Fruit fly (Drosophila melanogaster) whole organism, adult: ENCODE data around the gene CG4957.
A peak's percentile ranks its signal among the peaks of the same experiment; 100 is the strongest.

ENCODE experiments used
- CG11617 ChIP-seq: fragments of 200-800 bp; sonication (Bioruptor generic); optimal IDR thresholded peaks from 2 replicates; lab custom pipeline; 2017; ENCODE audit warnings: mild to moderate bottlenecking, missing biosample characterization, missing genetic modification reagents, missing genetic modification characterization
- CG12768 ChIP-seq: fragments of 200-800 bp; sonication (Bioruptor generic); optimal IDR thresholded peaks from 2 replicates; lab custom pipeline; 2017; ENCODE audit warnings: missing biosample characterization, missing genetic modification characterization, mild to moderate bottlenecking, moderate library complexity, missing genetic modification reagents
- CG14711 ChIP-seq: fragments of 200-800 bp; sonication (Bioruptor generic); optimal IDR thresholded peaks from 2 replicates; lab custom pipeline; 2018; ENCODE audit warnings: missing biosample characterization, mild to moderate bottlenecking, missing genetic modification characterization, moderate library complexity
- CG1620 ChIP-seq: fragments of 200-800 bp; sonication (Bioruptor generic); optimal IDR thresholded peaks from 2 replicates; lab custom pipeline; 2016; ENCODE audit warnings: missing biosample characterization, missing genetic modification characterization
- CG33017 ChIP-seq: fragments of 200-800 bp; sonication (Bioruptor generic); optimal IDR thresholded peaks from 2 replicates; lab custom pipeline; 2018; ENCODE audit warnings: missing biosample characterization, mild to moderate bottlenecking, missing genetic modification characterization, moderate library complexity
- CG5204 ChIP-seq: fragments of 200-800 bp; sonication (Bioruptor generic); optimal IDR thresholded peaks from 2 replicates; lab custom pipeline; 2016; ENCODE audit warnings: missing biosample characterization, missing genetic modification characterization
- CG7045 ChIP-seq: fragments of 200-800 bp; sonication (Bioruptor generic); optimal IDR thresholded peaks from 2 replicates; lab custom pipeline; 2017; ENCODE audit warnings: missing biosample characterization, mild to moderate bottlenecking, missing genetic modification characterization
- CG7101 ChIP-seq: fragments of 200-800 bp; sonication (Bioruptor generic); optimal IDR thresholded peaks from 2 replicates; lab custom pipeline; 2018; ENCODE audit warnings: missing biosample characterization, mild to moderate bottlenecking, missing genetic modification characterization, moderate library complexity
- Clk ChIP-seq: fragments of 200-800 bp; sonication (Bioruptor generic); optimal IDR thresholded peaks from 2 replicates; lab custom pipeline; 2017; ENCODE audit warnings: missing biosample characterization, missing genetic modification characterization
- Crg-1 ChIP-seq: fragments of 200-800 bp; sonication (Bioruptor generic); optimal IDR thresholded peaks from 2 replicates; lab custom pipeline; 2016; ENCODE audit warnings: missing biosample characterization, missing genetic modification characterization
- Hr96 ChIP-seq: fragments of 200-800 bp; sonication (Bioruptor generic); optimal IDR thresholded peaks from 2 replicates; lab custom pipeline; 2016; ENCODE audit warnings: missing biosample characterization, missing genetic modification characterization
- Mnt ChIP-seq: fragments of 200-800 bp; sonication (Bioruptor generic); optimal IDR thresholded peaks from 2 replicates; lab custom pipeline; 2016; ENCODE audit warnings: missing biosample characterization, mild to moderate bottlenecking, missing genetic modification characterization
- bab1 ChIP-seq: fragments of 200-800 bp; sonication (Bioruptor generic); optimal IDR thresholded peaks from 3 replicates; lab custom pipeline; 2019; ENCODE audit warnings: missing biosample characterization, mild to moderate bottlenecking, missing genetic modification characterization, moderate library complexity
- cic ChIP-seq: fragments of 200-800 bp; sonication (Bioruptor generic); optimal IDR thresholded peaks from 2 replicates; lab custom pipeline; 2017; ENCODE audit warnings: missing biosample characterization, mild to moderate bottlenecking, missing genetic modification characterization, moderate library complexity
- cnc ChIP-seq, 2 experiments: fragments of >200 bp; optimal IDR thresholded peaks; 2 replicates each; lab custom pipeline; 2017
- kay ChIP-seq: fragments of 200-800 bp; sonication (Bioruptor generic); peaks from one replicate; lab custom pipeline; 2016; ENCODE audit warnings: missing biosample characterization, missing genetic modification characterization, borderline replicate concordance
- ovo ChIP-seq: fragments of 200-800 bp; sonication (Bioruptor generic); optimal IDR thresholded peaks from 2 replicates; lab custom pipeline; 2016; ENCODE audit warnings: missing biosample characterization, missing genetic modification characterization
- pad ChIP-seq: fragments of 200-800 bp; sonication (Bioruptor generic); optimal IDR thresholded peaks from 3 replicates; lab custom pipeline; 2017; ENCODE audit warnings: missing biosample characterization, missing genetic modification characterization, mild to moderate bottlenecking, moderate library complexity, missing genetic modification reagents
- tj ChIP-seq: fragments of 200-800 bp; sonication (Bioruptor generic); optimal IDR thresholded peaks from 3 replicates; lab custom pipeline; 2017; ENCODE audit warnings: missing biosample characterization, mild to moderate bottlenecking, missing genetic modification characterization, moderate library complexity
- toe ChIP-seq: fragments of 200-800 bp; sonication (Bioruptor generic); optimal IDR thresholded peaks from 2 replicates; lab custom pipeline; 2016; ENCODE audit warnings: missing biosample characterization, missing genetic modification characterization

The CG4957 gene

DNA sequence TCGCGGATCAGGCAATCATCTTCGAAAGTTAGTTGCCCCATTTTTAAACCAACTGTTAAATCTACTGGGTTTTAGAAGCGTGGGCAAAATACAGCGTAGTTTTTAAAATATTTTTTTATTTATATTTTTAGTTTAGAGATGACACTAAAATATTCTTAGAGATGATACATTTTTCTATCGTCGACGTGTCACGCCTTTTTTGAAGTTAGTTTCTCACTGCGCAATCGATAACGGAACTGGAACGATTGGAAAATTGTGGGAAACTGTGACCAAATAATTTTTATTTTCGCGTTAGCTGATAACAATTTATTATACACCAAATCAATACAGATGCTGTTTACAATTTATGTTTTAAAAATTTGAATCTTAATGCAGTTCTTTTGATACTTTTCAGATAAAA is 10.0 kb downstream of the CG4957 start, which contains the start of gene Utx:
Utx (minus strand) TSS at position 154 of the 400 bp plus-strand sequence.
- no peak for TF ChIP-seq ovo
- no peak for TF ChIP-seq CG7101
- no peak for TF ChIP-seq CG12768 (GFP tag; lab: Kevin White, UChicago)
- TF ChIP-seq Mnt (GFP tag; lab: Kevin White, UChicago), result peak; percentile 5
- TF ChIP-seq kay, result no peak
- TF ChIP-seq CG1620 (GFP tag; lab: Kevin White, UChicago), result peak; percentile 24
- TF ChIP-seq toe (GFP tag; lab: Kevin White, UChicago), result no peak
- TF ChIP-seq Clk (GFP tag; lab: Kevin White, UChicago), result no peak
- no peak for TF ChIP-seq tj

DNA sequence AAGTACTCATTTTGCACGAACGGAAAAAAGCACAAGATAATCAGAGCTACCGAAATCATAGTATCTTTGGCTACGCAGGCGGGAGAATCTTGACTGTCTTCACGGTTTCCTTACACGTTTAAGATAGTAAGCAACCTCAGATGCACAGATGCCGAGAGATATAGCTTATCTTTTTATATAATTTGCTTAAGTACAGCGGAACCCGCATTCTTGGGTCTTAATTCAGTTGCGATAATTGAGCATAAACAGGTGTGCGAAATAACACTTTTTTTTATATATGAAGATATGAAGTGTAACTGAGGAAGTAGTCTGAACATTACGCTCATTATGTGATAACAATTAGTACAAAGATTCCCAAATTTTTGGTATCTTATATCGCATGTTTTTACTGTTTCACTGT is 12.1 kb downstream of the CG4957 start, which contains the start of gene CG34043:
CG34043 (minus strand) TSS at position 101 of the 400 bp plus-strand sequence.
- TF ChIP-seq CG7101 (no peak), Crg-1 (no peak), pad (GFP tag; lab: Kevin White, UChicago) (no peak), kay (no peak), Mnt (GFP tag; lab: Kevin White, UChicago) (no peak), Hr96 (GFP tag; lab: Kevin White, UChicago) (no peak), ovo (no peak)

DNA sequence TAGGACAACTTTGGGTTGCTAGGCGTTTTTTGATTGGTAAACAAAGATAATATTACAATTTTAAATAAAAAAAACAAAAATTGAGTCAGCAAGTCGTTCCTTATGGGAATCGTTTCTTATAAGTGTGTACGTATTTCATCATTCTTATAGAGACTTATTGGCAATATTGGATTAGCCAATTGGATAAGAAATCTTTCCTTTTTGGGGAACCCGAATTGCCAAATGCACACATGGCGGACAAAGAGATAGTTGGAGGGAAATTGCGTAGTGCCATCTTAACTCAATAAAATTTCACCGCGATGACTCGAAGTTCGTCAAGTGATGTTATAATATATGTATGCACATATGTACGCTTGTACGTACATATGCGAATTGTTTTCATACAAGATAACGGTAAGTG is 22.6 kb downstream of the CG4957 start:
- no peak for TF ChIP-seq pad (GFP tag; lab: Kevin White, UChicago)
- peak; percentile 61 for TF ChIP-seq kay

DNA sequence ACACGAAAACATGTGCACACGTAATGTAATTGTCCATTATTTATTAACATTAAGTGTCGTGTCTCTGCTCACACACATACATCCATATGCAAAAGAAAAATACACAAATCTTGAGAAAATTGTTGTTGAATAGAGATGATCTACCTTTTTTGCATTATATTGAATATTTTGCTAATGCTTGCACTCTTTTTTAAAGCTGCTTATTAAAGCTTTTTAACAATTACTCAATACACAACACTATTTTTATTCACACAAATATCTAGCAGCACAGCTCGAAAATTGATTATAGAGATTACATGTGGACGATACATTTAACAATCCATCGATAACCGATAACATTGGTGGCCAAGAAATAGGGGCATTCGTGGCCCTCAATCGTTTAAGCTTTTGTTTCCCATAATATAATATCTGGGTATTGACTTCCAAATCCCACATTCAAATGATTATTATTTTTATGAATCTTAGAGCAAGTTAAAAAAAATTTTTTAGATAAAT is 23.4 kb downstream of the CG4957 start, which contains the start of gene Ufd4:
Ufd4 (minus strand) TSS at position 300 of the 495 bp plus-strand sequence.
- TF ChIP-seq tj, result peak; percentile 1
- TF ChIP-seq CG7045 (GFP tag; lab: Kevin White, UChicago), result peak; percentile 61
- peak; percentile 56 for TF ChIP-seq Mnt (GFP tag; lab: Kevin White, UChicago)
- TF ChIP-seq kay, result no peak
- TF ChIP-seq CG7101, result peak; percentile 55
- TF ChIP-seq CG12768 (GFP tag; lab: Kevin White, UChicago), result peak; percentile 30
- TF ChIP-seq Crg-1, result no peak
- no peak for TF ChIP-seq cnc (optimal IDR thresholded peaks at IDR 0.05; lab: Kevin White, UChicago)
- peak; percentile 53 for TF ChIP-seq CG11617 (GFP tag; lab: Kevin White, UChicago)
- no peak for TF ChIP-seq Hr96 (GFP tag; lab: Kevin White, UChicago)
- TF ChIP-seq CG1620 (GFP tag; lab: Kevin White, UChicago), result peak; percentile 14
- peak; percentile 62 for TF ChIP-seq CG33017 (tag; lab: Kevin White, UChicago)
- peak; percentile 58 for TF ChIP-seq CG14711 (tag; lab: Kevin White, UChicago)
- TF ChIP-seq Clk (GFP tag; lab: Kevin White, UChicago), result no peak
- peak; percentile 68 for TF ChIP-seq bab1
- TF ChIP-seq cic, result peak; percentile 14

DNA sequence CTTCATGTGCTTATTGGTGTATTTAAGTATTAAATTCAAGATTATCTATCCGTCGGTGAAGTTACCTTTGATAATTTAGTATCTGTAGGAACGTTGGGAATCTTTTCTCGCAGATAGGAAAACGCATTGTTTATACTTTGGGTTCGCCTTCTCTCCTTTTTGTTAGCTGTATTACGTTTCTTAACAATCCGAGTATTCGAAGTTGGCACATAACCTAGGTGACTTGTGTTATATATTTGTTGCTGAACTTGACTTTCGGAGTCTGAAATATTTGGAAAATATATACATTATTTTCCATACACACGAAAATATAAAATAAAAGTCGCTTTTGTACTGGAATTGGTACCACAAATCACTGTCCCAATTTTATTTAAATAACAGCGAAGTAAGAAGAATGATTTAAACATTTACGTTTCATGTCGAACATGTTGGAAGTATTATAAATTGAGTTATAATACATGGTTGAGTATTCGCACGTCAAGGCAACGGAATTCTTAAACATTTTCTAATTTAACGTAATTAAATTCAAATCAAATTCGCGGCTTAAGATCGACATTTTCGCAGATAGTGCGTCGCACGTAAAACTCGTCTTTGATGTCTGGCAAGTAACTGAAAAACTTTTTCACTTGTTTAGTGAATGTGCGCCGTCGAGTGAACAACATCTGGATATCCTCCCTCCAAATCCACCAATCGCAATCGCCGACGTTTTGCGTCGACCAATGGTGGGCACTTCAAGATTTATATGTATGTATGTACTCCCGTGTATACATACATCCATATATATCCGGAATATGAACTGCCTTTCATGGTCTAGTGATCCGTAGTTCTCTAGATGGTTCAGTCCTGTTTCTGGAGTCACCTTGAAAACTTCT is 26.4 kb downstream of the CG4957 start, which contains the start of gene Hand:
Hand (minus strand) TSS at position 588 of the 872 bp plus-strand sequence.
- no peak for TF ChIP-seq pad (GFP tag; lab: Kevin White, UChicago)
- TF ChIP-seq kay, result peak; percentile 93

DNA sequence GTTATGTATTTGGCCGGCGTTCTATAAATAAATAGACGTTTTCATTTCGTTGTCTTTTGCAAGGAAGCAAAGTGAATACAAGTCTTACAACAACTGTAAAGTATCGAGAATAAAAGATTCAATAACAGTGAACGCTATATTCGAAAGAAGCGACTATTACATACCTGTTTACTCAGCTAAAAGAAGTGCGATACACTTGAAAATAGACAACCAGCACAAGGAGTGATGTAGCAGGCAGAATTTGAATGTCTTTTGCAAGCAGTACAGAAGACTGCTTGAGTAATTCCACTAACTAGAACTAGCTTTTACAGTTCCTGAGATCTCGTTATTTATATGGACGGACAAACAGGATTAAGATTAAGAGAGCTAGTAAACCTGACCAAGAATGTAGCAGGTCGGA is 29.6 kb downstream of the CG4957 start:
- TF ChIP-seq Hr96 (GFP tag; lab: Kevin White, UChicago) (no peak), kay (peak; percentile 75), tj (peak; percentile 4), cic (no peak), Mnt (GFP tag; lab: Kevin White, UChicago) (no peak)

DNA sequence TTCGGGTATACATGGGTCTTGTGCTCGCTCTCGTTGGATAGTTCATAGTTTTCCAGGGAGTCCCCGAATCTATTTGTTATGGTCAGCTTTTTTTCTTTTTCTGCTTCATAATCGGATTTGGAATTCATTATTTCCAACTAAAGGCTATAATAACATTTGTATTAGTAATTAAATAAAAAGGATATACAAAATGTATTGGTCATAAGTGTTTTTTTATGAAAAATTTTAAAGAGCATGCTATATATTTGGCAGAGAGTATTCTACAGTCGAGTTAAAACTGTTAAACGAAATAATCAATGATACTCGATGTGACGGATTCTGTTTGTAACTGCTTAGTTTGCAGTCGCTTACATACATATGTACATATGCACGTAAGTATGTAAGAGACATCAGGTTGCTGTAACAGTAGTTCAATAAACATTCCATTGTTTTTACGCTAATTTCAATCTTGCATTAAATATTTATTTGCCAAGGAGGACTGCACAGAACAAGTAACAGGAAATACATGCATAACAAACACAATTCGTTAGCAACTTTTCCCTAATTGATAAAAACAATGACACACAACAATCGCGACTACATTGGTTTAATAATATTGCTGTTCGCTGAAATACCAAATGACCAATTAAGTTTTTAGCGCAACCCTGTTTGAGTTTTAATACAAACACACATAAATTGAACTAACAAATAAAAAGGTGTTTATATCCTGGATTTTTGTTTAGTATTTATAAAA is 30.6 kb downstream of the CG4957 start:
- TF ChIP-seq tj (peak; percentile 30), kay (peak; percentile 93), CG12768 (GFP tag; lab: Kevin White, UChicago) (no peak)

DNA sequence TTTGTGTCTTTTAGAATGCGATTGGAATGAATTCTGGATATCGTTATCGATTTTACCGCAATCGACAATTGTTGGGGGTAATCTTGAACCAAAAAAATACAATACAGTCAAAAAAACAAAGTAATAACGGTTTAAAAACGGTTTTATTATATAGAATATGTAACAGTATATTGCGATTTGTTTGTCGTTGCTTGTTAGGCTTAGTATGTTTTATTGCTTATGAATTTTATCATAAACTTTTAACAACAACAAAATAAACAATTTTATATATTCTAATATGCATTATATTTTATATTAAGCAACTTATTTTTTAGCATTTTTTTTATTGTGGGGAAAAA is 31.1 kb downstream of the CG4957 start, which contains the start of gene CYLD:
CYLD (minus strand) TSS at position 38 of the 338 bp plus-strand sequence.
- TF ChIP-seq Crg-1 (peak; percentile 5), CG11617 (GFP tag; lab: Kevin White, UChicago) (peak; percentile 70), kay (no peak), cic (no peak), Clk (GFP tag; lab: Kevin White, UChicago) (no peak), ovo (no peak), cnc (optimal IDR thresholded peaks at IDR 0.05; lab: Kevin White, UChicago) (no peak), CG7045 (GFP tag; lab: Kevin White, UChicago) (peak; percentile 21), CG1620 (GFP tag; lab: Kevin White, UChicago) (no peak), CG5204 (GFP tag; lab: Kevin White, UChicago) (no peak), CG33017 (tag; lab: Kevin White, UChicago) (peak; percentile 55), toe (GFP tag; lab: Kevin White, UChicago) (no peak), tj (peak; percentile 2), bab1 (peak; percentile 62), Mnt (GFP tag; lab: Kevin White, UChicago) (no peak), CG7101 (peak; percentile 73), CG14711 (tag; lab: Kevin White, UChicago) (peak; percentile 63), pad (GFP tag; lab: Kevin White, UChicago) (no peak), CG12768 (GFP tag; lab: Kevin White, UChicago) (no peak), Hr96 (GFP tag; lab: Kevin White, UChicago) (no peak)
